Fruit fly (Drosophila melanogaster): ENCODE measurements around the gene HP1e.

Gene HP1e

dm6 chr3R:9349267-9349820 is 27.8 kb downstream of the HP1e start (continued):
- TF ChIP-seq CG8319 (GFP tag; optimal IDR thresholded peaks at IDR 0.05) = no peak
- no peak for TF ChIP-seq CG6276 (GFP tag; optimal IDR thresholded peaks at IDR 0.05)
- TF ChIP-seq CG7368 (GFP tag; optimal IDR thresholded peaks at IDR 0.05) = no peak
- no peak for TF ChIP-seq CG8119 (GFP tag; IDR thresholded peaks at IDR 0.05)
- TF ChIP-seq CG6163 (GFP tag; IDR thresholded peaks at IDR 0.05) = no peak
- no peak for TF ChIP-seq salr (GFP tag; optimal IDR thresholded peaks at IDR 0.05)
- TF ChIP-seq acj6 (GFP tag; optimal IDR thresholded peaks at IDR 0.05) = no peak
- TF ChIP-seq achi (GFP tag; optimal IDR thresholded peaks at IDR 0.05) = no peak
- no peak for TF ChIP-seq Eip93F (GFP tag; optimal IDR thresholded peaks at IDR 0.05)
- no peak for TF ChIP-seq ss (GFP tag; optimal IDR thresholded peaks at IDR 0.05)
- TF ChIP-seq Lpt (GFP tag; optimal IDR thresholded peaks at IDR 0.05) = no peak
- no peak for TF ChIP-seq dac (GFP tag; optimal IDR thresholded peaks at IDR 0.05)
- no peak for TF ChIP-seq net (GFP tag; optimal IDR thresholded peaks at IDR 0.05)
- no peak for TF ChIP-seq Ets21C (GFP tag; optimal IDR thresholded peaks at IDR 0.05)
- no peak for TF ChIP-seq CG4318 (GFP tag; optimal IDR thresholded peaks at IDR 0.05)
- no peak for TF ChIP-seq Sox15 (GFP tag; optimal IDR thresholded peaks at IDR 0.05)
- no peak for TF ChIP-seq Met (GFP tag; optimal IDR thresholded peaks at IDR 0.05)
- TF ChIP-seq Sox14 (GFP tag; optimal IDR thresholded peaks at IDR 0.05) = peak; percentile 6
- TF ChIP-seq Hr4 (GFP tag; optimal IDR thresholded peaks at IDR 0.05) = no peak
- no peak for TF ChIP-seq Hr38 (GFP tag; optimal IDR thresholded peaks at IDR 0.05)
- TF ChIP-seq Ets96B (tag; optimal IDR thresholded peaks at IDR 0.05) = peak; percentile 7
- no peak for TF ChIP-seq fd85E (GFP tag; optimal IDR thresholded peaks at IDR 0.05)
- peak; percentile 40 for TF ChIP-seq CG6808 (GFP tag; optimal IDR thresholded peaks at IDR 0.05)
- TF ChIP-seq svp (GFP tag) = peak; percentile 74
- no peak for TF ChIP-seq CG11762 (GFP tag; optimal IDR thresholded peaks at IDR 0.05; ENCODE audit: insufficient read depth)
- no peak for TF ChIP-seq CG8632 (GFP tag; optimal IDR thresholded peaks at IDR 0.05)
- TF ChIP-seq topi (GFP tag; optimal IDR thresholded peaks at IDR 0.05) = peak; percentile 18
- TF ChIP-seq Gug (GFP tag; IDR thresholded peaks at IDR 0.05) = no peak
- peak; percentile 25 for TF ChIP-seq cyc (GFP tag; optimal IDR thresholded peaks at IDR 0.05)
- TF ChIP-seq fd59A (GFP tag; optimal IDR thresholded peaks at IDR 0.05) = no peak
- peak; percentile 69 for TF ChIP-seq Eip78C (GFP tag)
- TF ChIP-seq CG34406 (GFP tag; optimal IDR thresholded peaks at IDR 0.05) = no peak
- peak; percentile 20 for TF ChIP-seq CG6792 (GFP tag; optimal IDR thresholded peaks at IDR 0.05)
- TF ChIP-seq eg (GFP tag; IDR thresholded peaks at IDR 0.05) = no peak
- peak; percentile 10 for TF ChIP-seq spab (GFP tag; optimal IDR thresholded peaks at IDR 0.05)
- TF ChIP-seq OdsH (GFP tag; optimal IDR thresholded peaks at IDR 0.05) = no peak
- TF ChIP-seq fkh (GFP tag; optimal IDR thresholded peaks at IDR 0.05) = peak; percentile 44
- no peak for TF ChIP-seq CG15336 (GFP tag; IDR thresholded peaks at IDR 0.05)
- peak; percentile 3 for TF ChIP-seq CG10631 (GFP tag; optimal IDR thresholded peaks at IDR 0.05)
- TF ChIP-seq dsx (GFP tag; optimal IDR thresholded peaks at IDR 0.05; ENCODE audit: poor library complexity, severe bottlenecking) = no peak

dm6 chr3R:9350561-9351379 is 29.2 kb downstream of the HP1e start:
- TF ChIP-seq acj6 (GFP tag; optimal IDR thresholded peaks at IDR 0.05) (no peak), Gug (GFP tag; IDR thresholded peaks at IDR 0.05) (no peak), CG1621 (tag; optimal IDR thresholded peaks at IDR 0.05) (no peak), Eip78C (GFP tag) (peak; percentile 42), CG11762 (GFP tag; optimal IDR thresholded peaks at IDR 0.05; ENCODE audit: insufficient read depth) (no peak), Hr4 (GFP tag; optimal IDR thresholded peaks at IDR 0.05) (no peak), esn (GFP tag; optimal IDR thresholded peaks at IDR 0.05) (no peak), Sox15 (GFP tag; optimal IDR thresholded peaks at IDR 0.05) (no peak), cyc (GFP tag; optimal IDR thresholded peaks at IDR 0.05) (no peak), Met (GFP tag; optimal IDR thresholded peaks at IDR 0.05) (no peak), CG9139 (GFP tag; optimal IDR thresholded peaks at IDR 0.05) (no peak), ss (GFP tag; optimal IDR thresholded peaks at IDR 0.05) (peak in 1 of 2 experiments; percentile 16), CG3919 (GFP tag; optimal IDR thresholded peaks at IDR 0.05) (peak; percentile 11), fd85E (GFP tag; optimal IDR thresholded peaks at IDR 0.05) (peak; percentile 7), CG32006 (GFP tag; optimal IDR thresholded peaks at IDR 0.05) (no peak), topi (GFP tag; optimal IDR thresholded peaks at IDR 0.05) (no peak), CG6854 (GFP tag; optimal IDR thresholded peaks at IDR 0.05) (peak; percentile 39), salr (GFP tag; optimal IDR thresholded peaks at IDR 0.05) (no peak), fd59A (GFP tag; optimal IDR thresholded peaks at IDR 0.05) (no peak), Smox (GFP tag; optimal IDR thresholded peaks at IDR 0.05) (no peak), svp (GFP tag) (peak; percentile 77), dac (GFP tag; optimal IDR thresholded peaks at IDR 0.05) (no peak), spab (GFP tag; optimal IDR thresholded peaks at IDR 0.05) (no peak), CG8319 (GFP tag; optimal IDR thresholded peaks at IDR 0.05) (no peak), CG6163 (GFP tag; IDR thresholded peaks at IDR 0.05) (0 out of 3 replicates have a peak, but pooled peaks have one; percentile 26), dsx (GFP tag; optimal IDR thresholded peaks at IDR 0.05; ENCODE audit: poor library complexity, severe bottlenecking) (peak; percentile 83), CG6276 (GFP tag; optimal IDR thresholded peaks at IDR 0.05) (no peak)
